Worm (Caenorhabditis elegans) whole organism, L4 larva: ENCODE measurements around the gene R10E8.8.

ENCODE experiments used
- R02D3.7 ChIP-seq: fragments of 150-350 bp; sonication (generic microtip); optimal IDR thresholded peaks from 3 replicates; lab custom pipeline; 2014; ENCODE audit warnings: missing biosample characterization, missing genetic modification characterization
- aly-2 ChIP-seq: sonication (generic microtip); optimal IDR thresholded peaks from 2 replicates; lab custom pipeline; 2018; ENCODE audit warnings: missing biosample characterization, missing genetic modification characterization
- ama-1 ChIP-seq: fragments of 150-350 bp; optimal IDR thresholded peaks from 2 replicates; lab custom pipeline; 2014; ENCODE audit warnings: inconsistent platforms, mixed read lengths
- ces-1 ChIP-seq: fragments of 150-350 bp; sonication (generic microtip); optimal IDR thresholded peaks from 4 replicates; lab custom pipeline; 2014; ENCODE audit warnings: missing biosample characterization, missing genetic modification reagents, missing genetic modification characterization
- ctbp-1 ChIP-seq: fragments of 200-800 bp; sonication (Bioruptor generic); IDR thresholded peaks from 2 replicates; pipeline ENCODE4 v1.3.6; 2022; ENCODE audit warnings: missing genetic modification reagents, missing genetic modification characterization, missing compliant biosample characterization
- dmd-8 ChIP-seq: fragments of 200-800 bp; sonication (Bioruptor generic); IDR thresholded peaks from 2 replicates; pipeline ENCODE4 v1.3.6; 2022; ENCODE audit warnings: missing genetic modification characterization, missing compliant biosample characterization
- dpl-1 ChIP-seq: fragments of 150-350 bp; optimal IDR thresholded peaks from 2 replicates; lab custom pipeline; 2014; ENCODE audit warnings: missing biosample characterization, missing genetic modification reagents, missing genetic modification characterization
- fos-1 ChIP-seq: fragments of 150-350 bp; optimal IDR thresholded peaks from 2 replicates; lab custom pipeline; 2014; ENCODE audit warnings: missing biosample characterization, missing genetic modification characterization
- lin-39 ChIP-seq: fragments of 150-350 bp; optimal IDR thresholded peaks from 2 replicates; lab custom pipeline; 2014; ENCODE audit warnings: missing biosample characterization, missing genetic modification reagents, missing genetic modification characterization
- madf-5 ChIP-seq, 2 experiments: fragments of 200-800 bp; sonication (Bioruptor generic); IDR thresholded peaks; 2 replicates each; pipeline ENCODE4 v1.3.6; 2022; ENCODE audit warnings: missing compliant biosample characterization in 2 of 2, missing genetic modification characterization in 2 of 2
- nhr-237 ChIP-seq: sonication (generic microtip); optimal IDR thresholded peaks from 2 replicates; lab custom pipeline; 2017; ENCODE audit warnings: missing biosample characterization, missing genetic modification characterization
- nhr-25 ChIP-seq: sonication (generic microtip); optimal IDR thresholded peaks from 2 replicates; lab custom pipeline; 2017; ENCODE audit warnings: missing genetic modification characterization, mild to moderate bottlenecking, missing compliant biosample characterization, antibody characterized with exemption, moderate library complexity, borderline replicate concordance; ENCODE audit not compliant: insufficient read depth
- nhr-42 ChIP-seq: fragments of 200-800 bp; sonication (Bioruptor generic); IDR thresholded peaks from 2 replicates; pipeline ENCODE4 v1.3.6; 2022; ENCODE audit warnings: missing genetic modification characterization, missing compliant biosample characterization
- unc-39 ChIP-seq: sonication (generic microtip); optimal IDR thresholded peaks from 2 replicates; lab custom pipeline; 2017; ENCODE audit warnings: missing biosample characterization, missing genetic modification characterization

ce11 chrV:18246077-18246476, 4.6 kb upstream of the R10E8.8 start:
- TF ChIP-seq ama-1 = no peak
- TF ChIP-seq madf-5 (GFP tag; IDR thresholded peaks at IDR 0.05; lab: Robert Waterston, UW) = no peak
- TF ChIP-seq nhr-25 (tag; lab: Kevin White, UChicago) = no peak
- TF ChIP-seq aly-2 = no peak
- TF ChIP-seq nhr-42 (GFP tag; lab: Robert Waterston, UW) = no peak
- TF ChIP-seq nhr-237 (tag; lab: Kevin White, UChicago) = no peak
- TF ChIP-seq dpl-1 (GFP tag; lab: Kevin White, UChicago) = no peak
- no peak for TF ChIP-seq R02D3.7 (tag; lab: Kevin White, UChicago)
- no peak for TF ChIP-seq lin-39 (tag; lab: Kevin White, UChicago)
- TF ChIP-seq fos-1 = no peak
- no peak for TF ChIP-seq ces-1 (GFP tag; lab: Kevin White, UChicago)
- TF ChIP-seq dmd-8 (GFP tag; lab: Robert Waterston, UW) = no peak
- no peak for TF ChIP-seq ctbp-1 (GFP tag; lab: Robert Waterston, UW)
- TF ChIP-seq unc-39 (tag; lab: Kevin White, UChicago) = no peak
